Worm (Caenorhabditis elegans) whole organism, L1 larva: ENCODE measurements around the gene F23F1.4.
A peak's percentile ranks its signal among the peaks of the same experiment; 100 is the strongest.

Source experiments
- C04F5.9 ChIP-seq: sonication (generic microtip); optimal IDR thresholded peaks from 2 replicates; lab custom pipeline; 2016; ENCODE audit warnings: missing genetic modification characterization, missing compliant biosample characterization
- C16A3.4 ChIP-seq: fragments of 150-350 bp; optimal IDR thresholded peaks from 2 replicates; lab custom pipeline; 2014; ENCODE audit warnings: missing biosample characterization, missing genetic modification characterization
- C34B4.2 ChIP-seq: sonication (generic microtip); optimal IDR thresholded peaks from 2 replicates; lab custom pipeline; 2017; ENCODE audit warnings: mild to moderate bottlenecking, missing genetic modification characterization, missing compliant biosample characterization
- Y116A8C.19 ChIP-seq: sonication (generic microtip); optimal IDR thresholded peaks from 2 replicates; lab custom pipeline; 2016; ENCODE audit warnings: missing compliant biosample characterization, missing genetic modification characterization, borderline replicate concordance
- aly-2 ChIP-seq: fragments of 150-350 bp; optimal IDR thresholded peaks from 2 replicates; lab custom pipeline; 2014; ENCODE audit warnings: missing biosample characterization, missing genetic modification characterization
- blmp-1 ChIP-seq: fragments of 150-350 bp; optimal IDR thresholded peaks from 2 replicates; lab custom pipeline; 2014; ENCODE audit warnings: missing biosample characterization, missing genetic modification characterization
- ceh-63 ChIP-seq: fragments of 200-800 bp; sonication (Bioruptor generic); optimal IDR thresholded peaks from 2 replicates; lab custom pipeline; 2018; ENCODE audit warnings: mild to moderate bottlenecking, missing genetic modification characterization, missing compliant biosample characterization
- ceh-8 ChIP-seq: fragments of 200-800 bp; sonication (Bioruptor generic); optimal IDR thresholded peaks from 2 replicates; lab custom pipeline; 2018; ENCODE audit warnings: mild to moderate bottlenecking, missing genetic modification characterization, moderate library complexity, missing compliant biosample characterization
- ceh-82 ChIP-seq, 3 experiments: fragments of 150-350 bp in 1 of 3; sonication (generic microtip) in 2 of 3; optimal IDR thresholded peaks; 2 replicates each; lab custom pipeline; 2014 to 2017; ENCODE audit warnings: missing biosample characterization in 3 of 3, missing genetic modification characterization in 3 of 3
- ceh-88 ChIP-seq: fragments of 200-800 bp; sonication (Bioruptor generic); IDR thresholded peaks from 2 replicates; pipeline ENCODE4 v1.3.6; 2022; ENCODE audit warnings: missing genetic modification characterization, missing compliant biosample characterization
- ceh-90 ChIP-seq: sonication (generic microtip); optimal IDR thresholded peaks from 2 replicates; lab custom pipeline; 2016; ENCODE audit warnings: missing genetic modification characterization, missing compliant biosample characterization
- dpl-1 ChIP-seq, 3 experiments: fragments of 150-350 bp in 2 of 3; sonication (generic microtip) in 1 of 3; optimal IDR thresholded peaks; 2 replicates each; lab custom pipeline; 2014 to 2017; ENCODE audit warnings: missing biosample characterization in 3 of 3, missing genetic modification characterization in 3 of 3, missing genetic modification reagents in 3 of 3
- efl-1 ChIP-seq, 4 experiments: fragments of 150-350 bp; optimal IDR thresholded peaks in 3 of 4; peaks in 1 of 4; 1 replicate in 1 of 4; 2 replicates in 3 of 4; lab custom pipeline; 2014; ENCODE audit warnings: missing biosample characterization in 2 of 4, missing genetic modification characterization in 2 of 4, missing genetic modification reagents in 2 of 4
- egl-27 ChIP-seq, 2 experiments: fragments of 150-350 bp in 1 of 2; sonication (generic microtip); optimal IDR thresholded peaks; 3 replicates each; lab custom pipeline; 2017 to 2018; ENCODE audit warnings: missing biosample characterization in 2 of 2, missing genetic modification characterization in 2 of 2, missing genetic modification reagents in 2 of 2
- ets-5 ChIP-seq: fragments of 200-800 bp; sonication (Bioruptor generic); IDR thresholded peaks from 2 replicates; pipeline ENCODE4 v1.3.6; 2022; ENCODE audit warnings: missing genetic modification characterization, missing compliant biosample characterization
- fkh-8 ChIP-seq: sonication (generic microtip); optimal IDR thresholded peaks from 2 replicates; lab custom pipeline; 2016; ENCODE audit warnings: mild to moderate bottlenecking, missing genetic modification characterization, missing compliant biosample characterization
- grh-1 ChIP-seq: fragments of 200-800 bp; sonication (Bioruptor generic); IDR thresholded peaks from 2 replicates; pipeline ENCODE4 v1.3.6; 2022; ENCODE audit warnings: missing genetic modification reagents, missing genetic modification characterization, missing compliant biosample characterization
- hlh-17 ChIP-seq: fragments of 200-800 bp; sonication (Bioruptor generic); optimal IDR thresholded peaks from 2 replicates; lab custom pipeline; 2018; ENCODE audit warnings: missing genetic modification characterization, mild to moderate bottlenecking, missing compliant biosample characterization, moderate library complexity, borderline replicate concordance
- hlh-4 ChIP-seq: sonication (generic microtip); optimal IDR thresholded peaks from 2 replicates; lab custom pipeline; 2016; ENCODE audit warnings: mild to moderate bottlenecking, missing genetic modification characterization, missing compliant biosample characterization
- isw-1 ChIP-seq: fragments of 200-800 bp; sonication (Bioruptor generic); IDR thresholded peaks from 2 replicates; pipeline ENCODE4 v1.3.6; 2022; ENCODE audit warnings: missing genetic modification characterization, missing compliant biosample characterization
- jun-1 ChIP-seq: fragments of 150-350 bp; optimal IDR thresholded peaks from 2 replicates; lab custom pipeline; 2014; ENCODE audit warnings: missing biosample characterization, missing genetic modification reagents, missing genetic modification characterization
- lin-13 ChIP-seq: fragments of 150-350 bp; optimal IDR thresholded peaks from 2 replicates; lab custom pipeline; 2014; ENCODE audit warnings: missing biosample characterization, missing genetic modification reagents, missing genetic modification characterization
- lsy-2 ChIP-seq, 2 experiments: fragments of 150-350 bp; optimal IDR thresholded peaks; 2 replicates each; lab custom pipeline; 2014; ENCODE audit warnings: missing biosample characterization in 2 of 2, missing genetic modification characterization in 2 of 2
- mab-9 ChIP-seq: fragments of 200-800 bp; sonication (Bioruptor generic); IDR thresholded peaks from 2 replicates; pipeline ENCODE4 v1.3.6; 2022; ENCODE audit warnings: missing genetic modification reagents, missing genetic modification characterization, missing compliant biosample characterization
- mdl-1 ChIP-seq, 2 experiments: fragments of 150-350 bp; optimal IDR thresholded peaks; 2 replicates each; lab custom pipeline; 2014 to 2017; ENCODE audit warnings: missing biosample characterization in 2 of 2, missing genetic modification characterization in 2 of 2, inconsistent platforms in 1 of 2
- mep-1 ChIP-seq: fragments of 150-350 bp; optimal IDR thresholded peaks from 2 replicates; lab custom pipeline; 2014; ENCODE audit warnings: missing biosample characterization, missing genetic modification characterization
- nhr-20 ChIP-seq: sonication (generic microtip); optimal IDR thresholded peaks from 2 replicates; lab custom pipeline; 2016; ENCODE audit warnings: mild to moderate bottlenecking, missing genetic modification characterization, missing compliant biosample characterization
- nhr-28 ChIP-seq: fragments of 150-350 bp; optimal IDR thresholded peaks from 2 replicates; lab custom pipeline; 2014; ENCODE audit warnings: missing biosample characterization, missing genetic modification characterization
- nhr-85 ChIP-seq: sonication (generic microtip); peaks from one replicate; lab custom pipeline; 2016; ENCODE audit warnings: missing genetic modification characterization, inconsistent platforms, missing compliant biosample characterization
- skn-1 ChIP-seq: fragments of 150-350 bp; optimal IDR thresholded peaks from 2 replicates; lab custom pipeline; 2014; ENCODE audit warnings: missing biosample characterization, missing genetic modification characterization
- snpc-4 ChIP-seq: fragments of 150-350 bp; optimal IDR thresholded peaks from 2 replicates; lab custom pipeline; 2014; ENCODE audit warnings: missing biosample characterization, missing genetic modification characterization
- sptf-1 ChIP-seq: fragments of 150-350 bp; optimal IDR thresholded peaks from 2 replicates; lab custom pipeline; 2014; ENCODE audit warnings: missing biosample characterization, missing genetic modification characterization
- sup-37 ChIP-seq: fragments of 200-800 bp; sonication (Bioruptor generic); optimal IDR thresholded peaks from 2 replicates; lab custom pipeline; 2018; ENCODE audit warnings: mild to moderate bottlenecking, missing genetic modification characterization, missing compliant biosample characterization
- swsn-7 ChIP-seq: sonication (generic microtip); optimal IDR thresholded peaks from 2 replicates; lab custom pipeline; 2016; ENCODE audit warnings: missing genetic modification characterization, missing compliant biosample characterization
- tbx-2 ChIP-seq: sonication (generic microtip); optimal IDR thresholded peaks from 2 replicates; lab custom pipeline; 2016; ENCODE audit warnings: missing genetic modification characterization, missing compliant biosample characterization
- tlp-1 ChIP-seq: fragments of 150-350 bp; optimal IDR thresholded peaks from 2 replicates; lab custom pipeline; 2014; ENCODE audit warnings: missing biosample characterization, missing genetic modification characterization
- unc-130 ChIP-seq: fragments of 150-350 bp; optimal IDR thresholded peaks from 2 replicates; lab custom pipeline; 2017; ENCODE audit warnings: missing biosample characterization, missing genetic modification characterization, inconsistent platforms
- unc-30 ChIP-seq: sonication (generic microtip); optimal IDR thresholded peaks from 2 replicates; lab custom pipeline; 2017; ENCODE audit warnings: missing biosample characterization, missing genetic modification characterization
- unc-62 ChIP-seq: fragments of 150-350 bp; optimal IDR thresholded peaks from 2 replicates; lab custom pipeline; 2014; ENCODE audit warnings: missing biosample characterization, missing genetic modification reagents, missing genetic modification characterization
- unc-86 ChIP-seq: sonication (generic microtip); optimal IDR thresholded peaks from 2 replicates; lab custom pipeline; 2016; ENCODE audit warnings: missing genetic modification characterization, missing compliant biosample characterization
- zag-1 ChIP-seq: fragments of 150-350 bp; optimal IDR thresholded peaks from 2 replicates; lab custom pipeline; 2014; ENCODE audit warnings: missing biosample characterization, missing genetic modification characterization
- ztf-11 ChIP-seq, 2 experiments: sonication (generic microtip); optimal IDR thresholded peaks; 2 replicates each; lab custom pipeline; 2016 to 2017; ENCODE audit warnings: missing genetic modification characterization in 2 of 2, missing biosample characterization in 1 of 2, missing compliant biosample characterization in 1 of 2

Gene F23F1.4

DNA sequence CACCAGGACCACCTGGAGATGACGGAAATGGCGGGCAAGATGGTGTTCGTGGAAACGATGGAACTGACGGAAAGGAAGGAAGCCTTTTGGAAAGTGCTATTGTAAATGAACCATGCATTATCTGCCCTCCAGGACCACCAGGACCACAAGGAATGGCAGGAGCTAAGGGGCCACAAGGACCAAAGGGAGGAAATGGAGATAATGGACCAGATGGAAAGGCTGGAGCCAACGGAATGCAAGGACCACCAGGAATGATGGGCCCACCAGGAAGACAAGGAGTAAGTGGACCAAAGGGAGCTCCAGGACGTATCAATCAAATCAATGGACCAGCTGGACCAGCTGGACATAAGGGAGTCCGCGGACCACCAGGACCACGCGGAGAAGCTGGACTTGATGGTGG lies 4.5 kb downstream of the F23F1.4 start:
- TF ChIP-seq C34B4.2 (tag; lab: Kevin White, UChicago) (no peak), mab-9 (GFP tag; lab: Robert Waterston, UW) (0 out of 2 replicates have a peak, but pooled peaks have one; percentile 17)
- TF ChIP-seq, all 84 proteins: peak for 1

- TF ChIP-seq nhr-85 (tag; lab: Kevin White, UChicago) (peak; percentile 59), sptf-1 (tag; lab: Kevin White, UChicago) (no peak), blmp-1 (peak; percentile 38)
Observed at ce11 chrII:23025-23424, 5.2 kb downstream of the F23F1.4 start, which contains the start of gene sqt-2. sqt-2 (plus strand) TSS chrII:23325.

DNA sequence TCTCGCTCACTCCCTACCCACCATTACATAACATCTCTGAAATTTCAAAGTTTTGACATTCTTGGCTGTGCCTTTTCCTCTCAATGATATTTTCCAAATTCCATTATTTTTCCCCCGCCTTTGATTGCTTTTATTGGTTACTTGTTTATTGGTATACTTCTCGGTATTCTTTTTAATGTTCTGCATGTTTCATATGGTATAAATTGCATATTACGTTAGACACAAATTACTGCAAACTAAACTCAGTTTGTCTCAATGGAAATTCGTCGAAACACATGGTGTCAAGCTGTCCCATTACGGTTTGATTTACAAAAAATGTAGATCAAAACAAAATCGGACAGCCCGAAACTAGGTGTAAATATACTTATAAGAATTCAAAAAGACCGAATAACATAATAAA lies 6.3 kb downstream of the F23F1.4 start:
- TF ChIP-seq C34B4.2 (tag; lab: Kevin White, UChicago) (no peak), fkh-8 (no peak), nhr-85 (tag; lab: Kevin White, UChicago) (peak; percentile 59), C16A3.4 (no peak), unc-62 (GFP tag; lab: Kevin White, UChicago) (no peak), nhr-28 (no peak), C04F5.9 (tag; lab: Kevin White, UChicago) (no peak), efl-1 (optimal IDR thresholded peaks at IDR 0.05; lab: Kevin White, UChicago) (no peak), efl-1 (GFP tag; optimal IDR thresholded peaks at IDR 0.05 in 1 of 2; lab: Kevin White, UChicago) (peak in 1 of 2 experiments; percentile 80), hlh-17 (GFP tag; lab: Kevin White, UChicago) (no peak), isw-1 (GFP tag; lab: Robert Waterston, UW) (no peak), ceh-8 (GFP tag; lab: Kevin White, UChicago) (no peak)

DNA sequence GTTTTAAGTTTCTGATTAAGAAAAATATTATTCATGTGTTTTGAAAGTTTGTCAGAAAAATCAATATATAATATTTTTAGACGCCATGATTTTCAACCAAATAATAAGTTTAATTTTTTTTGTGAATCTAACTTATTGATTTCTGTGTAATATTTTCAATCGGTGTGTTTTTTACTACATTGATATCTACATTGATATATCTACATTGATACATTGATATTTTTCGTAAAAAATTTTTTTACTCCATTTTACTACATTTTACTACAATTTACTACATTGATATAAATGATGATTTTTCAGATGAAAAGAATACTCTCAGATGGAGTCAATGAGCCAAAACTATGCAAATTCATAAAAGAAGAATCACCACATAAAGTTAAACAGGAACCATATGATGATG lies 9.0 kb downstream of the F23F1.4 start, which contains the start of gene gmeb-1:
Gene gmeb-1 (plus strand): TSS at position 301 of the 400 bp plus-strand sequence.
- TF ChIP-seq unc-30 (tag; lab: Kevin White, UChicago) (no peak), ceh-90 (tag; lab: Kevin White, UChicago) (no peak), mep-1 (tag; lab: Kevin White, UChicago) (no peak), skn-1 (tag; lab: Kevin White, UChicago) (no peak), zag-1 (tag; lab: Kevin White, UChicago) (no peak), sup-37 (GFP tag; lab: Kevin White, UChicago) (no peak), ceh-63 (GFP tag; lab: Kevin White, UChicago) (no peak), snpc-4 (tag; lab: Kevin White, UChicago) (no peak), unc-130 (tag; lab: Kevin White, UChicago) (no peak), blmp-1 (no peak), swsn-7 (tag; lab: Kevin White, UChicago) (no peak)
- TF ChIP-seq, all 84 proteins: peak for 0

ce11 chrII:18787-19186 lies 9.4 kb downstream of the F23F1.4 start:
- TF ChIP-seq nhr-20, result peak; percentile 71
- peak; percentile 61 for TF ChIP-seq jun-1 (tag; lab: Kevin White, UChicago)
- TF ChIP-seq ztf-11 (tag; optimal IDR thresholded peaks at IDR 0.05; lab: Kevin White, UChicago), result peak in 1 of 2 experiments; percentile 41
- peak; percentile 65 to 68 for TF ChIP-seq efl-1 (optimal IDR thresholded peaks at IDR 0.05; lab: Kevin White, UChicago)
- TF ChIP-seq efl-1 (GFP tag; optimal IDR thresholded peaks at IDR 0.05 in 1 of 2; lab: Kevin White, UChicago), result peak; percentile 56 to 92
- no peak for TF ChIP-seq Y116A8C.19
- peak; percentile 60; the same call in 1 of the 2 replicates for TF ChIP-seq grh-1
- no peak for TF ChIP-seq aly-2 (tag; lab: Kevin White, UChicago)
- TF ChIP-seq tlp-1 (tag; lab: Kevin White, UChicago), result no peak
- no peak for TF ChIP-seq ceh-63 (GFP tag; lab: Kevin White, UChicago)
- peak; percentile 48 to 63 (median 53) for TF ChIP-seq dpl-1 (GFP tag; optimal IDR thresholded peaks at IDR 0.05; lab: Kevin White, UChicago)
- TF ChIP-seq lsy-2 (tag; optimal IDR thresholded peaks at IDR 0.05; lab: Kevin White, UChicago), result peak; percentile 51 to 64
- TF ChIP-seq lin-13 (GFP tag; lab: Kevin White, UChicago), result peak; percentile 32
- TF ChIP-seq ceh-88 (GFP tag; lab: Robert Waterston, UW), result no peak; the same call in 1 of the 2 replicates
- TF ChIP-seq hlh-4 (tag; lab: Kevin White, UChicago), result no peak
- no peak for TF ChIP-seq sup-37 (GFP tag; lab: Kevin White, UChicago)
- TF ChIP-seq ceh-82 (tag; optimal IDR thresholded peaks at IDR 0.05; lab: Kevin White, UChicago), result peak in 2 of 3 experiments; percentile 52 to 65
- TF ChIP-seq zag-1 (tag; lab: Kevin White, UChicago), result no peak
- peak; percentile 73 for TF ChIP-seq swsn-7 (tag; lab: Kevin White, UChicago)
- no peak for TF ChIP-seq ceh-90 (tag; lab: Kevin White, UChicago)
- peak; percentile 59 for TF ChIP-seq unc-86 (tag; lab: Kevin White, UChicago)
- peak; percentile 68 for TF ChIP-seq tbx-2 (tag; lab: Kevin White, UChicago)
- peak in 1 of 2 experiments; percentile 81 for TF ChIP-seq mdl-1 (tag; optimal IDR thresholded peaks at IDR 0.05; lab: Kevin White, UChicago)
- TF ChIP-seq isw-1 (GFP tag; lab: Robert Waterston, UW), result peak; percentile 51
- TF ChIP-seq ets-5, result no peak
- peak; percentile 76 for TF ChIP-seq mep-1 (tag; lab: Kevin White, UChicago)
- TF ChIP-seq egl-27 (tag; optimal IDR thresholded peaks at IDR 0.05; lab: Kevin White, UChicago), result peak in 1 of 2 experiments; percentile 17
- no peak for TF ChIP-seq hlh-17 (GFP tag; lab: Kevin White, UChicago)
